Worm (Caenorhabditis elegans) whole organism, young adult: Measurements from ENCODE around the gene gop-2.

Source experiments
- B0261.1 ChIP-seq: sonication (generic microtip); optimal IDR thresholded peaks from 2 replicates; lab custom pipeline; 2016; ENCODE audit warnings: mild to moderate bottlenecking, missing genetic modification characterization, moderate library complexity, missing compliant biosample characterization
- F10E7.11 ChIP-seq: sonication (generic microtip); optimal IDR thresholded peaks from 2 replicates; lab custom pipeline; 2017; ENCODE audit warnings: mild to moderate bottlenecking, missing genetic modification characterization, moderate library complexity, missing compliant biosample characterization
- F22D6.2 ChIP-seq: sonication (generic microtip); optimal IDR thresholded peaks from 2 replicates; lab custom pipeline; 2016; ENCODE audit warnings: mild to moderate bottlenecking, missing genetic modification characterization, missing compliant biosample characterization
- F23B12.7 ChIP-seq: sonication (generic microtip); optimal IDR thresholded peaks from 2 replicates; lab custom pipeline; 2017; ENCODE audit warnings: missing genetic modification characterization, mild to moderate bottlenecking, missing compliant biosample characterization, antibody characterized with exemption, moderate library complexity; ENCODE audit not compliant: insufficient read depth
- F39B2.1 ChIP-seq: fragments of 200-800 bp; sonication (Bioruptor generic); IDR thresholded peaks from 2 replicates; pipeline ENCODE4 v1.3.6; 2022; ENCODE audit warnings: missing genetic modification reagents, missing genetic modification characterization, missing compliant biosample characterization
- K12H6.12 ChIP-seq: fragments of 200-800 bp; sonication (Bioruptor generic); optimal IDR thresholded peaks from 2 replicates; lab custom pipeline; 2018; ENCODE audit warnings: mild to moderate bottlenecking, missing genetic modification characterization, missing compliant biosample characterization
- T07F8.4 ChIP-seq: sonication (generic microtip); optimal IDR thresholded peaks from 2 replicates; lab custom pipeline; 2016; ENCODE audit warnings: mild to moderate bottlenecking, missing genetic modification characterization, moderate library complexity, missing compliant biosample characterization
- Y53G8AR.9 ChIP-seq: fragments of 200-800 bp; sonication (Bioruptor generic); conservative IDR thresholded peaks from 2 replicates; pipeline ENCODE4 v1.3.6; 2022; ENCODE audit warnings: missing genetic modification reagents, missing genetic modification characterization, missing compliant biosample characterization
- Y67H2A.10 ChIP-seq: fragments of 200-800 bp; sonication (Bioruptor generic); conservative IDR thresholded peaks from 2 replicates; pipeline ENCODE4 v1.3.6; 2022; ENCODE audit warnings: missing genetic modification reagents, missing genetic modification characterization, missing compliant biosample characterization
- Y95B8A.8 ChIP-seq: fragments of 200-800 bp; sonication (Bioruptor generic); IDR thresholded peaks from 2 replicates; pipeline ENCODE4 v1.3.6; 2022; ENCODE audit warnings: missing genetic modification reagents, missing genetic modification characterization, missing compliant biosample characterization
- aptf-2 ChIP-seq: fragments of 200-800 bp; sonication (Bioruptor generic); conservative IDR thresholded peaks from 2 replicates; pipeline ENCODE4 v1.3.6; 2022; ENCODE audit warnings: missing genetic modification reagents, missing genetic modification characterization, missing compliant biosample characterization
- athp-1 ChIP-seq: sonication (generic microtip); optimal IDR thresholded peaks from 2 replicates; lab custom pipeline; 2017; ENCODE audit warnings: mild to moderate bottlenecking, missing genetic modification characterization, missing compliant biosample characterization
- attf-5 ChIP-seq: fragments of 200-800 bp; sonication (Bioruptor generic); optimal IDR thresholded peaks from 2 replicates; lab custom pipeline; 2018; ENCODE audit warnings: mild to moderate bottlenecking, missing genetic modification characterization, missing compliant biosample characterization
- bed-1 ChIP-seq: fragments of 200-800 bp; sonication (Bioruptor generic); IDR thresholded peaks from 2 replicates; pipeline ENCODE4 v1.3.6; 2022; ENCODE audit warnings: missing genetic modification reagents, missing genetic modification characterization, missing compliant biosample characterization
- die-1 ChIP-seq: sonication (generic microtip); optimal IDR thresholded peaks from 2 replicates; lab custom pipeline; 2016; ENCODE audit warnings: missing genotype, mild to moderate bottlenecking, missing genetic modification characterization, missing compliant biosample characterization
- dox-1 ChIP-seq: fragments of 200-800 bp; sonication (Bioruptor generic); IDR thresholded peaks from 2 replicates; pipeline ENCODE4 v1.3.6; 2022; ENCODE audit warnings: missing genetic modification reagents, missing genetic modification characterization, missing compliant biosample characterization
- dpff-1 ChIP-seq: sonication (generic microtip); optimal IDR thresholded peaks from 2 replicates; lab custom pipeline; 2017; ENCODE audit warnings: mild to moderate bottlenecking, missing genetic modification characterization, missing compliant biosample characterization
- efl-1 ChIP-seq: fragments of 150-350 bp; optimal IDR thresholded peaks from 2 replicates; lab custom pipeline; 2014; ENCODE audit warnings: missing biosample characterization, missing genetic modification reagents, missing genetic modification characterization
- egl-18 ChIP-seq: fragments of 200-800 bp; sonication (Bioruptor generic); IDR thresholded peaks from 2 replicates; pipeline ENCODE4 v1.3.6; 2022; ENCODE audit warnings: missing genetic modification reagents, missing genetic modification characterization, missing compliant biosample characterization
- egl-44 ChIP-seq: fragments of 200-800 bp; sonication (Bioruptor generic); IDR thresholded peaks from 2 replicates; pipeline ENCODE4 v1.3.6; 2022; ENCODE audit warnings: missing genetic modification reagents, missing genetic modification characterization, missing compliant biosample characterization
- egrh-3 ChIP-seq: fragments of 200-800 bp; sonication (Bioruptor generic); IDR thresholded peaks from 2 replicates; pipeline ENCODE4 v1.3.6; 2022; ENCODE audit warnings: missing genetic modification reagents, missing genetic modification characterization, missing compliant biosample characterization
- ekl-4 ChIP-seq: fragments of 200-800 bp; sonication (Bioruptor generic); IDR thresholded peaks from 2 replicates; pipeline ENCODE4 v1.3.6; 2022; ENCODE audit warnings: missing genetic modification reagents, missing genetic modification characterization, missing compliant biosample characterization
- fkh-3 ChIP-seq: sonication (generic microtip); optimal IDR thresholded peaks from 2 replicates; lab custom pipeline; 2016; ENCODE audit warnings: mild to moderate bottlenecking, missing genetic modification characterization, missing compliant biosample characterization
- gei-17 ChIP-seq: fragments of 200-800 bp; sonication (Bioruptor generic); optimal IDR thresholded peaks from 2 replicates; lab custom pipeline; 2018; ENCODE audit warnings: mild to moderate bottlenecking, missing genetic modification characterization, missing compliant biosample characterization
- hlh-12 ChIP-seq: sonication (generic microtip); optimal IDR thresholded peaks from 2 replicates; lab custom pipeline; 2016; ENCODE audit warnings: missing genetic modification characterization, missing compliant biosample characterization
- hmg-1.2 ChIP-seq: fragments of 200-800 bp; sonication (Bioruptor generic); IDR thresholded peaks from 2 replicates; pipeline ENCODE4 v1.3.6; 2022; ENCODE audit warnings: missing genetic modification reagents, missing genetic modification characterization, missing compliant biosample characterization
- hmg-20 ChIP-seq: fragments of 200-800 bp; sonication (Bioruptor generic); IDR thresholded peaks from 2 replicates; pipeline ENCODE4 v1.3.6; 2022; ENCODE audit warnings: missing genetic modification reagents, missing genetic modification characterization, missing compliant biosample characterization
- hrde-1 ChIP-seq: sonication (generic microtip); optimal IDR thresholded peaks from 2 replicates; lab custom pipeline; 2016; ENCODE audit warnings: missing genetic modification characterization, mild to moderate bottlenecking, missing compliant biosample characterization, moderate library complexity, missing genotype, missing genetic modification reagents, borderline replicate concordance
- let-526 ChIP-seq: fragments of 200-800 bp; sonication (Bioruptor generic); IDR thresholded peaks from 2 replicates; pipeline ENCODE4 v1.3.6; 2022; ENCODE audit warnings: missing genetic modification reagents, missing genetic modification characterization, missing compliant biosample characterization
- let-607 ChIP-seq, 2 experiments: fragments of 200-800 bp in 1 of 2; sonication (Bioruptor generic) in 1 of 2; sonication (generic microtip) in 1 of 2; optimal IDR thresholded peaks; 2 replicates each; lab custom pipeline; 2016 to 2018; ENCODE audit warnings: mild to moderate bottlenecking in 2 of 2, missing compliant biosample characterization in 2 of 2, missing genetic modification characterization in 2 of 2, moderate library complexity in 2 of 2, missing genotype in 1 of 2
- lin-26 ChIP-seq: fragments of 200-800 bp; sonication (Bioruptor generic); IDR thresholded peaks from 2 replicates; pipeline ENCODE4 v1.3.6; 2022; ENCODE audit warnings: missing genetic modification reagents, missing genetic modification characterization, missing compliant biosample characterization
- lin-35 ChIP-seq, 3 experiments: fragments of 150-350 bp in 2 of 3; sonication (generic microtip) in 1 of 3; optimal IDR thresholded peaks; 2 replicates each; lab custom pipeline; 2014 to 2018; ENCODE audit warnings: missing biosample characterization in 3 of 3, missing genetic modification characterization in 3 of 3, missing genetic modification reagents in 3 of 3
- lin-40 ChIP-seq: sonication (generic microtip); optimal IDR thresholded peaks from 2 replicates; lab custom pipeline; 2016; ENCODE audit warnings: missing genetic modification characterization, mild to moderate bottlenecking, missing compliant biosample characterization, missing genotype, missing genetic modification reagents
- lir-1 ChIP-seq: fragments of 200-800 bp; sonication (Bioruptor generic); conservative IDR thresholded peaks from 2 replicates; pipeline ENCODE4 v1.3.6; 2022; ENCODE audit warnings: missing genetic modification reagents, missing genetic modification characterization, missing compliant biosample characterization
- lsl-1 ChIP-seq: fragments of 200-800 bp; sonication (Bioruptor generic); optimal IDR thresholded peaks from 2 replicates; lab custom pipeline; 2018; ENCODE audit warnings: mild to moderate bottlenecking, missing genetic modification characterization, moderate library complexity, missing compliant biosample characterization
- lsy-27 ChIP-seq: sonication (generic microtip); optimal IDR thresholded peaks from 2 replicates; lab custom pipeline; 2017; ENCODE audit warnings: missing genetic modification characterization, mild to moderate bottlenecking, missing compliant biosample characterization, antibody characterized with exemption, missing genotype, borderline replicate concordance; ENCODE audit not compliant: insufficient read depth
- mes-4 ChIP-seq: sonication (generic microtip); optimal IDR thresholded peaks from 2 replicates; lab custom pipeline; 2016; ENCODE audit warnings: missing genotype, missing genetic modification characterization, missing compliant biosample characterization
- nfya-2 ChIP-seq: fragments of 200-800 bp; sonication (Bioruptor generic); IDR thresholded peaks from 2 replicates; pipeline ENCODE4 v1.3.6; 2022; ENCODE audit warnings: missing genetic modification reagents, missing genetic modification characterization, missing compliant biosample characterization
- rcor-1 ChIP-seq: fragments of 200-800 bp; sonication (Bioruptor generic); IDR thresholded peaks from 2 replicates; pipeline ENCODE4 v1.3.6; 2022; ENCODE audit warnings: missing genetic modification reagents, missing genetic modification characterization, missing compliant biosample characterization
- rec-8 ChIP-seq, 2 experiments: sonication (generic microtip); optimal IDR thresholded peaks; 2 replicates each; lab custom pipeline; 2016; ENCODE audit warnings: mild to moderate bottlenecking in 2 of 2, missing genetic modification characterization in 2 of 2, missing genetic modification reagents in 2 of 2, missing genotype in 2 of 2, missing biosample characterization in 1 of 2, missing compliant biosample characterization in 1 of 2, moderate library complexity in 1 of 2
- sea-2 ChIP-seq: fragments of 200-800 bp; sonication (Bioruptor generic); IDR thresholded peaks from 2 replicates; pipeline ENCODE4 v1.3.6; 2022; ENCODE audit warnings: missing genetic modification characterization, missing compliant biosample characterization
- somi-1 ChIP-seq: fragments of 200-800 bp; sonication (Bioruptor generic); optimal IDR thresholded peaks from 2 replicates; lab custom pipeline; 2018; ENCODE audit warnings: mild to moderate bottlenecking, missing genetic modification characterization, missing compliant biosample characterization
- sptf-2 ChIP-seq: fragments of 200-800 bp; sonication (Bioruptor generic); optimal IDR thresholded peaks from 2 replicates; lab custom pipeline; 2018; ENCODE audit warnings: mild to moderate bottlenecking, missing genetic modification characterization, missing compliant biosample characterization
- unc-130 ChIP-seq: sonication (generic microtip); optimal IDR thresholded peaks from 2 replicates; lab custom pipeline; 2016; ENCODE audit warnings: missing genetic modification reagents, missing genetic modification characterization, missing compliant biosample characterization
- zfh-2 ChIP-seq: fragments of 200-800 bp; sonication (Bioruptor generic); conservative IDR thresholded peaks from 2 replicates; pipeline ENCODE4 v1.3.6; 2022; ENCODE audit warnings: missing genetic modification reagents, missing genetic modification characterization, missing compliant biosample characterization
- ztf-25 ChIP-seq: fragments of 200-800 bp; sonication (Bioruptor generic); IDR thresholded peaks from 2 replicates; pipeline ENCODE4 v1.3.6; 2022; ENCODE audit warnings: missing genetic modification reagents, missing genetic modification characterization, missing compliant biosample characterization
- ztf-6 ChIP-seq: fragments of 200-800 bp; sonication (Bioruptor generic); IDR thresholded peaks from 2 replicates; pipeline ENCODE4 v1.3.6; 2022; ENCODE audit warnings: missing genetic modification reagents, missing genetic modification characterization, missing compliant biosample characterization

gop-2 gene

DNA sequence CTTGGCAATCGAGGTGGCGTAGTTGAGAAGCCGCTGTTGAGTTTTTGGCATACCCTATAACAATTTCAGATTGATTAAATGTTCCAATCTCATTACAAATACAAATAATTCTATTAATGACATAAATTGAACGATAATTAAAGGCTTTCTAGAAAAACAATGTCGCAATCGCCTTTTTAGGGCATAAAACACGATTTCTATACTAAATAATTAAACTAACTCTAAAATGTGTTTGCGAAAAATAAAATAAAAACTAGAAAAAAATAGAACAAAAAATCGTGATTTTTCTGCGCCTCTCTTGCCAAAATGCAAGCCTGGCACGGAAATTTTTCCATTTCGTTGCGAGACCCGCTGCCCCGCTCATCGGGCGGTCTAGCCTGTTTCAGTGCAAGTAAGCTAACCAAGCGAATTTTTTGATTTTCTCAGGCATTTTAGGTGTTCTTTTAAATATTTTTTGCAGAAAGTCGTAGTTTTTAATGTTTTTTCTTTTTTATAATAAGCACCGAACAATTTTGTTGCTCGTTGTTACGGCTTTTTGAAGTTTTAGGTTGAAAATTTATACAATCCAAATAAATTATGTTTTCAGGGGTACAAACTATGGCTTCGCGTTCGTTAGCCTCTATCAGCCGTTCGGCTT is 30.9 kb upstream of the gop-2 start, which contains the start of the genes C34E10.12, C34E10.10 and atp-2 (continued):
- TF ChIP-seq lin-26 (GFP tag; lab: Robert Waterston, UW) (no peak), somi-1 (GFP tag; lab: Kevin White, UChicago) (no peak), egrh-3 (GFP tag; lab: Robert Waterston, UW) (peak; percentile 50), athp-1 (tag; lab: Kevin White, UChicago) (no peak), F22D6.2 (no peak), mes-4 (no peak), ztf-25 (GFP tag; lab: Robert Waterston, UW) (no peak), lin-40 (tag; lab: Kevin White, UChicago) (peak; percentile 64), aptf-2 (no peak), K12H6.12 (tag; lab: Kevin White, UChicago) (no peak), efl-1 (GFP tag; lab: Kevin White, UChicago) (no peak), hrde-1 (tag; lab: Kevin White, UChicago) (no peak), fkh-3 (tag; lab: Kevin White, UChicago) (no peak), hmg-20 (GFP tag; lab: Robert Waterston, UW) (no peak), F39B2.1 (GFP tag; lab: Robert Waterston, UW) (no peak), egl-18 (GFP tag; lab: Robert Waterston, UW) (no peak), F23B12.7 (tag; lab: Kevin White, UChicago) (peak; percentile 87), B0261.1 (tag; lab: Kevin White, UChicago) (no peak), hmg-1.2 (GFP tag; lab: Robert Waterston, UW) (peak; percentile 47; the same call in 1 of the 2 replicates), unc-130 (GFP tag; lab: Kevin White, UChicago) (peak; percentile 23), hlh-12 (tag; lab: Kevin White, UChicago) (no peak), attf-5 (GFP tag; lab: Kevin White, UChicago) (peak; percentile 82), lin-35 (GFP tag; optimal IDR thresholded peaks at IDR 0.05; lab: Kevin White, UChicago) (peak in 1 of 3 experiments; percentile 76), egl-44 (no peak), lir-1 (GFP tag; lab: Robert Waterston, UW) (no peak), let-607 (tag; optimal IDR thresholded peaks at IDR 0.05; lab: Kevin White, UChicago) (no peak), dox-1 (GFP tag; lab: Robert Waterston, UW) (peak; percentile 56), F10E7.11 (no peak), ekl-4 (GFP tag; lab: Robert Waterston, UW) (peak; percentile 59), sea-2 (no peak), die-1 (tag; lab: Kevin White, UChicago) (no peak), lsy-27 (tag; lab: Kevin White, UChicago) (no peak), Y53G8AR.9 (GFP tag; lab: Robert Waterston, UW) (0 out of 2 replicates have a peak, but pooled peaks have one; percentile 34), Y95B8A.8 (no peak), gei-17 (GFP tag; lab: Kevin White, UChicago) (no peak), sptf-2 (no peak), Y67H2A.10 (GFP tag; lab: Robert Waterston, UW) (0 out of 2 replicates have a peak, but pooled peaks have one; percentile 39), ztf-6 (GFP tag; lab: Robert Waterston, UW) (no peak), lsl-1 (GFP tag; lab: Kevin White, UChicago) (peak; percentile 47), rec-8 (tag; optimal IDR thresholded peaks at IDR 0.05; lab: Kevin White, UChicago) (no peak), nfya-2 (GFP tag; lab: Robert Waterston, UW) (no peak), bed-1 (GFP tag; lab: Robert Waterston, UW) (no peak), T07F8.4 (tag; lab: Kevin White, UChicago) (no peak), let-526 (no peak), rcor-1 (GFP tag; lab: Robert Waterston, UW) (peak; percentile 39; the same call in 1 of the 2 replicates), dpff-1 (tag; lab: Kevin White, UChicago) (no peak), zfh-2 (GFP tag; lab: Robert Waterston, UW) (no peak)
